Worm (Caenorhabditis elegans): ENCODE results near the gene Y17G7B.8.
A peak's percentile ranks its signal among the peaks of the same experiment; 100 is the strongest.

Gene Y17G7B.8

DNA sequence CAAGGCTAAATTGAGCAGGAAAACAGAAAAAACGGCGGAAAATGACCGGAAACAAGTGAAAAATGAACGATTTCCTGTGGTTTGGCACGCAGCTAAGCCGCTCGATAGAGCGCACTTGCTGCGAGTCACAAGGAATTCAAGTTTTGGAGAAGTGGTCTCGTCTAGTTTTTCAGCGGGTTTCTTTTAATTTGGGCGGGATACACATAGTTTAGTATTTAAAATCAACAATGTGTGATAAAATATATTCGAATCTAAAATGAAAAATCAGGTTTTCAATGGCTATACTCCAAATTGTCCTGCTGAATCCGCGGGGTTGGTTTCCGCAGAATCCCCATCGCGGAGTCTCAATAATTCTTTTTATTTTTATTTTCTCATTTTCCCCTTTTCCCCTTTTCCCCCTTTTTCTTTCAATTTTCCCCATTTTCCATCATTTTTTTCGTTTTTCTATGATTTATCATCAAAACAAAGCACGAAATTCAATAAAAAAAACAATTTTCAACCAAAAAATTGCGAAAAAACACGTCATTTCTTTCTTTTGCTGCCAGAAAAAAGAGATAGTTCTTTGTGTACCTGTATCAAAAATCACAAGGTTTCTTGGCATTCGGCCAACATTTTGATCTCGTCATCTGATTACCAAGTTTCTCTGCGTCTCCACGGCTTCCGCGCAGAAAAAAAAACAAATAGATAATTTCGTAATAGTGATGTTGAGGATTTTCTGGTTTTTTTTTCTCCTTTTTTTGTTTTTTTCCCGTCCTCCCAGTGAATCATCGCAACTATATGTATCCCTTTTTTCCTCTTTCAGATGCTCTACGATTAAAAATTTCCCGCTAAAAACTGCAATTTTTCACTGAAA lies 14.8 kb upstream of the Y17G7B.8 start, which contains the start of gene ippk-1 (continued):
- TF ChIP-seq B0019.2 (GFP tag; conservative IDR thresholded peaks at IDR 0.05) (no peak; the same call in 1 of the 2 replicates), lin-40 (tag; optimal IDR thresholded peaks at IDR 0.05) (peak; percentile 69), mel-28 (tag; optimal IDR thresholded peaks at IDR 0.05; ENCODE audit: borderline replicate concordance) (no peak), zfh-2 (GFP tag; conservative IDR thresholded peaks at IDR 0.05) (no peak), B0035.1 (tag; optimal IDR thresholded peaks at IDR 0.05) (no peak), ztf-6 (GFP tag; IDR thresholded peaks at IDR 0.05) (no peak), ceh-40 (GFP tag; IDR thresholded peaks at IDR 0.05) (no peak), pbrm-1 (GFP tag; IDR thresholded peaks at IDR 0.05) (no peak), sptf-2 (GFP tag; optimal IDR thresholded peaks at IDR 0.05) (no peak), Y79H2A.3 (GFP tag; conservative IDR thresholded peaks at IDR 0.05) (no peak), chd-7 (tag; optimal IDR thresholded peaks at IDR 0.05) (no peak), snpc-3.4 (tag; optimal IDR thresholded peaks at IDR 0.05) (no peak), ceh-91 (GFP tag; IDR thresholded peaks at IDR 0.05) (no peak), mxl-1 (tag; optimal IDR thresholded peaks at IDR 0.05) (no peak), ceh-58 (GFP tag; IDR thresholded peaks at IDR 0.05) (no peak), F22D6.2 (tag; optimal IDR thresholded peaks at IDR 0.05) (peak; percentile 38), unc-62 (GFP tag; optimal IDR thresholded peaks at IDR 0.05) (no peak), C06A6.2 (GFP tag; conservative IDR thresholded peaks at IDR 0.05) (0 out of 2 replicates have a peak, but pooled peaks have one; percentile 41), rec-8 (tag; optimal IDR thresholded peaks at IDR 0.05) (no peak), egl-18 (GFP tag; IDR thresholded peaks at IDR 0.05) (no peak), gei-17 (GFP tag; optimal IDR thresholded peaks at IDR 0.05) (no peak), sea-2 (GFP tag; IDR thresholded peaks at IDR 0.05) (no peak), D2030.7 (GFP tag; IDR thresholded peaks at IDR 0.05) (peak; percentile 41), dpl-1 (GFP tag; optimal IDR thresholded peaks at IDR 0.05) (no peak), F23B12.7 (tag; optimal IDR thresholded peaks at IDR 0.05; ENCODE audit: insufficient read depth) (no peak), somi-1 (GFP tag; optimal IDR thresholded peaks at IDR 0.05) (peak; percentile 62), nfyb-1 (GFP tag; IDR thresholded peaks at IDR 0.05) (no peak), K12H6.12 (tag; optimal IDR thresholded peaks at IDR 0.05) (peak; percentile 65), atf-7 (tag; optimal IDR thresholded peaks at IDR 0.05) (peak; percentile 47), B0336.3 (GFP tag; IDR thresholded peaks at IDR 0.05) (no peak)

DNA sequence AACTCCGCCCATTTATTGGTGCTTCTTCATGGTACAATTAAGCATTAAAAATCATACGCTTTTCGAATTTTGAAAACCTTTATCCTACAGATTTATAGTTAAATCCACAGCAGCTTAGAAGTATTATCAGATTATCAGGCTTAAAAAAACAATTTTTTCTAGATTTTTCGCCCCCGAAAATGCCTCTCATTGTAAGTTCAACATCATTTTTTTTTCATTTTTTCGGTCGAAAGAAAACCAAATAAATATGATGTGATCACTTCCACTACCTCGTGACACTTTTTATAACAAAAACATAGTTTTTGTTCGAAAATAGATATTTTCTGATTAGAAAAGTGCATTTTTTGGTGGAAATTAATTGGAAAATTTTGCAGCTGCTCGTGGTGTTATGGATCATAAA lies 13.6 kb upstream of the Y17G7B.8 start:
- TF ChIP-seq B0336.3 (GFP tag; IDR thresholded peaks at IDR 0.05) = no peak
- TF ChIP-seq lin-26 (GFP tag; IDR thresholded peaks at IDR 0.05) = no peak
- no peak for TF ChIP-seq F57C9.4 (tag; optimal IDR thresholded peaks at IDR 0.05)
- TF ChIP-seq aptf-2 (GFP tag; conservative IDR thresholded peaks at IDR 0.05) = no peak
- TF ChIP-seq ceh-58 (GFP tag; IDR thresholded peaks at IDR 0.05) = no peak
- no peak for TF ChIP-seq C06A6.2 (GFP tag; conservative IDR thresholded peaks at IDR 0.05)

DNA sequence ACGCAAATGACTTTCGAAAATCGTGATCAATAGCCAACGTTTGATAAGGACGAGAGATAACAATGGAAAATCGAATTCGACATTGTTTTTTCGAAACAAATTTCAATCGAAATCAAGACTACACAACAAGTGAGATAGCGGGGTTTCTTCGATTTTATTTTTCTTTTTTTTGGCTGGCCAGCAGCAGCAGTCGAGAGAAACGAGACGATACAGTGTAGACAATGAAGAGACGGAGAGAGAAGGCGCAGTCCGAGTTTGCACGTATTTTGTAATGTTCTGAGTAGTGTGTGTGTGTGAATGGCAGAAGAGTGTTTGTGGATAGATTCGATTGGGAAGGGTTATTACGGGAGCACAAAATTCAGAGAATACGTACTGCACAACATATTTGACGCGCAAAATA lies 12.6 kb upstream of the Y17G7B.8 start:
- no peak for TF ChIP-seq B0019.2 (GFP tag; conservative IDR thresholded peaks at IDR 0.05)
- TF ChIP-seq T07F8.4 (tag; optimal IDR thresholded peaks at IDR 0.05) = no peak
- no peak for TF ChIP-seq cebp-2 (GFP tag; IDR thresholded peaks at IDR 0.05)
- peak; percentile 13; the same call in 1 of the 2 replicates for TF ChIP-seq egrh-3 (GFP tag; IDR thresholded peaks at IDR 0.05)
- peak; percentile 68 for TF ChIP-seq attf-5 (GFP tag; optimal IDR thresholded peaks at IDR 0.05)
- TF ChIP-seq ceh-100 (GFP tag; IDR thresholded peaks at IDR 0.05) = peak; percentile 30; the same call in 1 of the 2 replicates
- TF ChIP-seq snpc-3.4 (tag; optimal IDR thresholded peaks at IDR 0.05) = no peak
- TF ChIP-seq ztf-26 (tag; optimal IDR thresholded peaks at IDR 0.05) = peak; percentile 20
- TF ChIP-seq K12H6.12 (tag; optimal IDR thresholded peaks at IDR 0.05) = no peak
- TF ChIP-seq gei-17 (GFP tag; optimal IDR thresholded peaks at IDR 0.05) = no peak
- no peak for TF ChIP-seq B0336.3 (GFP tag; IDR thresholded peaks at IDR 0.05)
- no peak for TF ChIP-seq F55B11.4 (tag; optimal IDR thresholded peaks at IDR 0.05; ENCODE audit: borderline replicate concordance, insufficient read depth)
- TF ChIP-seq dpl-1 (GFP tag; optimal IDR thresholded peaks at IDR 0.05) = no peak
- TF ChIP-seq madf-10 (tag; optimal IDR thresholded peaks at IDR 0.05) = peak; percentile 3
- no peak for TF ChIP-seq dpff-1 (tag; optimal IDR thresholded peaks at IDR 0.05)
- TF ChIP-seq tbp1 (GFP tag; optimal IDR thresholded peaks at IDR 0.05) = peak; percentile 15
- no peak for TF ChIP-seq efl-1 (GFP tag; optimal IDR thresholded peaks at IDR 0.05)
- no peak for TF ChIP-seq F22D6.2 (tag; optimal IDR thresholded peaks at IDR 0.05)
- no peak for TF ChIP-seq nhr-179 (tag; optimal IDR thresholded peaks at IDR 0.05)
